Fruit fly (Drosophila melanogaster) whole organism, embryonic: ENCODE measurements around the gene CG6040.

Experiments used
- Atf6 ChIP-seq: fragments of 200-800 bp; sonication (Bioruptor generic); IDR thresholded peaks from 2 replicates; pipeline ENCODE4 v1.3.6; 2022; ENCODE audit warnings: missing biosample characterization, missing genetic modification characterization
- CG10979 ChIP-seq: fragments of 200-800 bp; sonication (Bioruptor generic); optimal IDR thresholded peaks from 2 replicates; lab custom pipeline; 2018; ENCODE audit warnings: missing biosample characterization, mild to moderate bottlenecking, missing genetic modification characterization, moderate library complexity
- CG11560 ChIP-seq: fragments of 200-800 bp; sonication (Bioruptor generic); IDR thresholded peaks from 3 replicates; pipeline ENCODE4 v1.3.6; 2022; ENCODE audit warnings: missing biosample characterization, missing genetic modification characterization
- CG11696 ChIP-seq: fragments of 200-800 bp; sonication (Bioruptor generic); IDR thresholded peaks from 2 replicates; pipeline ENCODE4 v1.3.6; 2022; ENCODE audit warnings: missing biosample characterization, missing genetic modification characterization
- CG12104 ChIP-seq: fragments of 200-800 bp; sonication (Bioruptor generic); optimal IDR thresholded peaks from 3 replicates; lab custom pipeline; 2016; ENCODE audit warnings: missing biosample characterization, missing genetic modification characterization
- CG12236 ChIP-seq: fragments of 200-800 bp; sonication (Bioruptor generic); optimal IDR thresholded peaks from 2 replicates; lab custom pipeline; 2016; ENCODE audit warnings: missing biosample characterization, missing genetic modification characterization
- CG13123 ChIP-seq: fragments of 200-800 bp; sonication (Bioruptor generic); optimal IDR thresholded peaks from 2 replicates; lab custom pipeline; 2016; ENCODE audit warnings: missing biosample characterization, missing genetic modification characterization
- CG14014 ChIP-seq: fragments of 200-800 bp; sonication (Bioruptor generic); IDR thresholded peaks from 2 replicates; pipeline ENCODE4 v1.3.6; 2022; ENCODE audit warnings: missing biosample characterization, missing genetic modification characterization
- CG17328 ChIP-seq: fragments of 200-800 bp; sonication (Bioruptor generic); IDR thresholded peaks from 2 replicates; pipeline ENCODE4 v1.3.6; 2022; ENCODE audit warnings: missing biosample characterization, missing genetic modification characterization
- CG17829 ChIP-seq: fragments of 200-800 bp; optimal IDR thresholded peaks from 2 replicates; lab custom pipeline; 2019; ENCODE audit warnings: missing biosample characterization, mild to moderate bottlenecking, missing genetic modification characterization, moderate library complexity
- CG2116 ChIP-seq: fragments of 200-800 bp; sonication (Bioruptor generic); optimal IDR thresholded peaks from 3 replicates; lab custom pipeline; 2018; ENCODE audit warnings: missing biosample characterization, mild to moderate bottlenecking, missing genetic modification characterization
- CG2712 ChIP-seq: fragments of 200-800 bp; optimal IDR thresholded peaks from 3 replicates; lab custom pipeline; 2019; ENCODE audit warnings: missing biosample characterization, mild to moderate bottlenecking, missing genetic modification characterization, moderate library complexity
- CG31441 ChIP-seq: fragments of 200-800 bp; sonication (Bioruptor generic); IDR thresholded peaks from 2 replicates; pipeline ENCODE4 v1.3.6; 2022; ENCODE audit warnings: missing biosample characterization, missing genetic modification characterization
- CG32772 ChIP-seq: fragments of 200-800 bp; sonication (Bioruptor generic); IDR thresholded peaks from 2 replicates; pipeline ENCODE4 v1.3.6; 2022; ENCODE audit warnings: missing biosample characterization, missing genetic modification characterization
- CG3281 ChIP-seq: fragments of 200-800 bp; sonication (Bioruptor generic); optimal IDR thresholded peaks from 3 replicates; lab custom pipeline; 2017; ENCODE audit warnings: missing biosample characterization, mild to moderate bottlenecking, missing genetic modification characterization
- CG33557 ChIP-seq: fragments of 200-800 bp; sonication (Bioruptor generic); optimal IDR thresholded peaks from 2 replicates; lab custom pipeline; 2019; ENCODE audit warnings: missing biosample characterization, mild to moderate bottlenecking, missing genetic modification characterization, moderate library complexity
- CG3407 ChIP-seq: fragments of 200-800 bp; sonication (Bioruptor generic); optimal IDR thresholded peaks from 2 replicates; lab custom pipeline; 2018; ENCODE audit warnings: missing biosample characterization, mild to moderate bottlenecking, missing genetic modification characterization
- CG43689 ChIP-seq: fragments of 200-800 bp; sonication (Bioruptor generic); IDR thresholded peaks from 2 replicates; pipeline ENCODE4 v1.3.6; 2022; ENCODE audit warnings: missing biosample characterization, missing genetic modification characterization
- CG6765 ChIP-seq: fragments of 200-800 bp; sonication (Bioruptor generic); optimal IDR thresholded peaks from 3 replicates; lab custom pipeline; 2017; ENCODE audit warnings: missing biosample characterization, mild to moderate bottlenecking, missing genetic modification characterization
- Doc3 ChIP-seq: fragments of 200-800 bp; sonication (Bioruptor generic); IDR thresholded peaks from 3 replicates; pipeline ENCODE4 v1.3.6; 2022; ENCODE audit warnings: missing biosample characterization, missing genetic modification characterization; ENCODE audit not compliant: partially characterized antibody
- ERR ChIP-seq: fragments of 200-800 bp; sonication (Bioruptor generic); optimal IDR thresholded peaks from 2 replicates; lab custom pipeline; 2016; ENCODE audit warnings: missing biosample characterization, missing genetic modification characterization
- Eip74EF ChIP-seq, 2 experiments: fragments of 200-800 bp in 1 of 2; fragments of >200 bp in 1 of 2; sonication (Bioruptor generic) in 1 of 2; optimal IDR thresholded peaks; 2 replicates each; lab custom pipeline; 2017 to 2019; ENCODE audit warnings: missing biosample characterization in 2 of 2, missing genetic modification characterization in 2 of 2, mild to moderate bottlenecking in 1 of 2, moderate library complexity in 1 of 2
- Fer3 ChIP-seq: fragments of 200-800 bp; sonication (Bioruptor generic); optimal IDR thresholded peaks from 2 replicates; lab custom pipeline; 2018; ENCODE audit warnings: missing biosample characterization, mild to moderate bottlenecking, missing genetic modification characterization, moderate library complexity
- H15 ChIP-seq: fragments of 200-800 bp; sonication (Bioruptor generic); IDR thresholded peaks from 3 replicates; pipeline ENCODE4 v1.3.6; 2022; ENCODE audit warnings: missing biosample characterization, missing genetic modification characterization
- HmgD ChIP-seq: fragments of 200-800 bp; sonication (Bioruptor generic); optimal IDR thresholded peaks from 3 replicates; lab custom pipeline; 2016; ENCODE audit warnings: missing biosample characterization, missing genetic modification characterization
- Lim3 ChIP-seq: fragments of 200-800 bp; sonication (Bioruptor generic); IDR thresholded peaks from 2 replicates; pipeline ENCODE4 v1.3.6; 2022; ENCODE audit warnings: missing biosample characterization, missing genetic modification characterization
- NK7.1 ChIP-seq: fragments of 200-800 bp; sonication (Bioruptor generic); optimal IDR thresholded peaks from 3 replicates; lab custom pipeline; 2016; ENCODE audit warnings: missing biosample characterization, missing genetic modification characterization
- Oli ChIP-seq: fragments of 200-800 bp; sonication (Bioruptor generic); optimal IDR thresholded peaks from 2 replicates; lab custom pipeline; 2018; ENCODE audit warnings: missing biosample characterization, mild to moderate bottlenecking, missing genetic modification characterization, moderate library complexity
- Side ChIP-seq: fragments of 200-800 bp; sonication (Bioruptor generic); optimal IDR thresholded peaks from 2 replicates; lab custom pipeline; 2016; ENCODE audit warnings: missing biosample characterization, missing genetic modification characterization
- Six4 ChIP-seq: fragments of 200-800 bp; sonication (Bioruptor generic); optimal IDR thresholded peaks from 2 replicates; lab custom pipeline; 2016; ENCODE audit warnings: missing biosample characterization, missing genetic modification characterization
- Sox100B ChIP-seq: fragments of 200-800 bp; sonication (Bioruptor generic); optimal IDR thresholded peaks from 3 replicates; lab custom pipeline; 2018; ENCODE audit warnings: missing biosample characterization, mild to moderate bottlenecking, missing genetic modification characterization
- Spps ChIP-seq: fragments of 200-800 bp; sonication (Bioruptor generic); optimal IDR thresholded peaks from 2 replicates; lab custom pipeline; 2018; ENCODE audit warnings: missing biosample characterization, mild to moderate bottlenecking, missing genetic modification characterization
- ato ChIP-seq: fragments of 200-800 bp; sonication (Bioruptor generic); IDR thresholded peaks from 2 replicates; pipeline ENCODE4 v1.3.6; 2022; ENCODE audit warnings: missing biosample characterization, missing genetic modification characterization; ENCODE audit not compliant: partially characterized antibody
- az2 ChIP-seq: fragments of 200-800 bp; sonication (Bioruptor generic); optimal IDR thresholded peaks from 3 replicates; lab custom pipeline; 2016; ENCODE audit warnings: missing biosample characterization, missing genetic modification characterization
- chif ChIP-seq, 2 experiments: fragments of 200-800 bp; sonication (Bioruptor generic); optimal IDR thresholded peaks; 3 replicates each; lab custom pipeline; 2016; ENCODE audit warnings: missing biosample characterization in 2 of 2, missing genetic modification characterization in 2 of 2
- dati ChIP-seq: fragments of 200-800 bp; sonication (Bioruptor generic); IDR thresholded peaks from 2 replicates; pipeline ENCODE4 v1.3.6; 2022; ENCODE audit warnings: missing biosample characterization, missing genetic modification characterization
- eve ChIP-seq, 2 experiments: fragments of >200 bp; optimal IDR thresholded peaks; 2 replicates each; lab custom pipeline; 2017; ENCODE audit warnings: missing biosample characterization in 2 of 2, missing genetic modification characterization in 2 of 2
- ftz-f1 ChIP-seq: fragments of 200-800 bp; sonication (Bioruptor generic); optimal IDR thresholded peaks from 2 replicates; lab custom pipeline; 2016; ENCODE audit warnings: missing biosample characterization, missing genetic modification characterization
- gcm ChIP-seq: fragments of 200-800 bp; sonication (Bioruptor generic); optimal IDR thresholded peaks from 2 replicates; lab custom pipeline; 2019; ENCODE audit warnings: missing biosample characterization, mild to moderate bottlenecking, missing genetic modification characterization, moderate library complexity
- her ChIP-seq: fragments of 200-800 bp; sonication (Bioruptor generic); optimal IDR thresholded peaks from 2 replicates; lab custom pipeline; 2016; ENCODE audit warnings: missing biosample characterization, missing genetic modification characterization
- lov ChIP-seq, 2 experiments: fragments of 200-800 bp in 1 of 2; fragments of >200 bp in 1 of 2; sonication (Bioruptor generic) in 1 of 2; IDR thresholded peaks in 1 of 2; optimal IDR thresholded peaks in 1 of 2; 2 replicates in 1 of 2; 3 replicates in 1 of 2; pipeline versions ENCODE4 v1.3.6 to Lab custom; 2017 to 2022; ENCODE audit warnings: missing biosample characterization in 1 of 2, missing genetic modification characterization in 1 of 2
- salm ChIP-seq: fragments of 200-800 bp; sonication (Bioruptor generic); optimal IDR thresholded peaks from 2 replicates; lab custom pipeline; 2018; ENCODE audit warnings: missing biosample characterization, mild to moderate bottlenecking, missing genetic modification characterization
- schlank ChIP-seq: fragments of 200-800 bp; sonication (Bioruptor generic); optimal IDR thresholded peaks from 2 replicates; lab custom pipeline; 2018; ENCODE audit warnings: missing biosample characterization, mild to moderate bottlenecking, missing genetic modification characterization
- scrt ChIP-seq: fragments of 200-800 bp; sonication (Bioruptor generic); optimal IDR thresholded peaks from 2 replicates; lab custom pipeline; 2018; ENCODE audit warnings: missing biosample characterization, mild to moderate bottlenecking, missing genetic modification characterization, moderate library complexity
- sna ChIP-seq: fragments of 200-800 bp; sonication (Bioruptor generic); IDR thresholded peaks from 2 replicates; pipeline ENCODE4 v1.3.6; 2022; ENCODE audit warnings: missing biosample characterization, missing genetic modification characterization; ENCODE audit not compliant: partially characterized antibody
- sug ChIP-seq: fragments of 200-800 bp; optimal IDR thresholded peaks from 2 replicates; lab custom pipeline; 2019; ENCODE audit warnings: missing biosample characterization, mild to moderate bottlenecking, missing genetic modification characterization, moderate library complexity
- tna ChIP-seq: fragments of 200-800 bp; sonication (Bioruptor generic); IDR thresholded peaks from 2 replicates; pipeline ENCODE4 v1.3.6; 2022; ENCODE audit warnings: missing biosample characterization, missing genetic modification characterization; ENCODE audit not compliant: partially characterized antibody
- toy ChIP-seq: fragments of 200-800 bp; sonication (Bioruptor generic); IDR thresholded peaks from 2 replicates; pipeline ENCODE4 v1.3.6; 2022; ENCODE audit warnings: missing biosample characterization, missing genetic modification characterization
- tx ChIP-seq: fragments of 200-800 bp; sonication (Bioruptor generic); optimal IDR thresholded peaks from 2 replicates; lab custom pipeline; 2016; ENCODE audit warnings: missing biosample characterization, missing genetic modification characterization
- zf30C ChIP-seq: fragments of 200-800 bp; sonication (Bioruptor generic); optimal IDR thresholded peaks from 3 replicates; lab custom pipeline; 2018; ENCODE audit warnings: missing biosample characterization, mild to moderate bottlenecking, missing genetic modification characterization

CG6040 gene

DNA sequence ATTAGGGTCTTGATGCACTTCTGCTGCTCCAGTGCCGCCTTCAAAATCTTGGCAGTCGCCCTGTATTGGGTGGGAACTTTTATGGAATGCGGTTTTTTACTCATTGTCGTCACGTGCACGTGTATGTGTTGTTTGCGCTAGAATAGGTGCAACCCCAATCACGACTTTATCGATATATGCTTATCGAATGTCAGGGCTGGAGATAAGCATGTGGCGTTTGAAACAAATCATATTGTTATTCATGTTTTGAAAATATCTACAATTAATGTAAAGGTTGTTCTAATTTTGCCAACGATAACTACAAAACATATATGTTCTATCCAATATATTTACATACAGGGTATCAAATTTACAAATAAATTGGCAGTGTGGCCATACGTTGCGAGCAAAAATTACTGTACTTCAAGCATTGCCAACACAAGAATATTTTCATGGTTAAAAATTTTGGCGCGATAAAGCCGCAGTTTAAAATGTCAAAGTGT is 65.4 kb downstream of the CG6040 start, which contains the start of the genes CG42359 and Nsun5 (continued):
- TF ChIP-seq CG17328 (peak; percentile 92), zf30C (GFP tag; lab: Kevin White, UChicago) (no peak), H15 (peak; percentile 85; the same call in 2 of the 3 replicates), CG17829 (tag; lab: Kevin White, UChicago) (peak; percentile 94), CG33557 (peak; percentile 68), CG32772 (GFP tag; lab: Robert Waterston, UW) (peak; percentile 84), CG2116 (GFP tag; lab: Kevin White, UChicago) (peak; percentile 92), NK7.1 (GFP tag; lab: Kevin White, UChicago) (peak; percentile 65), schlank (tag; lab: Kevin White, UChicago) (peak; percentile 80), her (peak; percentile 89), CG12104 (peak; percentile 78), lov (optimal IDR thresholded peaks at IDR 0.05; lab: Kevin White, UChicago) (no peak), lov (GFP tag; IDR thresholded peaks at IDR 0.05; lab: Robert Waterston, UW) (peak; percentile 85; the same call in 2 of the 3 replicates), tna (GFP tag; lab: Robert Waterston, UW) (peak; percentile 74), Spps (tag; lab: Kevin White, UChicago) (peak; percentile 85), Doc3 (peak; percentile 94), gcm (GFP tag; lab: Kevin White, UChicago) (peak; percentile 71), CG10979 (tag; lab: Kevin White, UChicago) (peak; percentile 85), CG11696 (GFP tag; lab: Robert Waterston, UW) (peak; percentile 62; the same call in 1 of the 2 replicates), CG14014 (GFP tag; lab: Robert Waterston, UW) (peak; percentile 90), HmgD (GFP tag; lab: Kevin White, UChicago) (peak; percentile 95), CG13123 (GFP tag; lab: Kevin White, UChicago) (peak; percentile 83), sna (GFP tag; lab: Robert Waterston, UW) (peak; percentile 96), CG3407 (GFP tag; lab: Kevin White, UChicago) (peak; percentile 73), chif (GFP tag; optimal IDR thresholded peaks at IDR 0.05; lab: Kevin White, UChicago) (peak; percentile 83 to 90), salm (tag; lab: Kevin White, UChicago) (peak; percentile 75), toy (peak; percentile 48; the same call in 1 of the 2 replicates), Fer3 (tag; lab: Kevin White, UChicago) (peak; percentile 86), Eip74EF (GFP tag; optimal IDR thresholded peaks at IDR 0.05; lab: Kevin White, UChicago) (peak in 1 of 2 experiments; percentile 63), az2 (peak; percentile 93), CG12236 (GFP tag; lab: Kevin White, UChicago) (peak; percentile 87), Side (peak; percentile 91), sug (peak; percentile 90), scrt (peak; percentile 74), ERR (GFP tag; lab: Kevin White, UChicago) (peak; percentile 89), CG31441 (peak; percentile 85), CG3281 (GFP tag; lab: Kevin White, UChicago) (peak; percentile 84), Sox100B (GFP tag; lab: Kevin White, UChicago) (peak; percentile 64), CG2712 (peak; percentile 94), eve (GFP tag; optimal IDR thresholded peaks at IDR 0.05; lab: Kevin White, UChicago) (no peak), Atf6 (GFP tag; lab: Robert Waterston, UW) (peak; percentile 85), Six4 (GFP tag; lab: Kevin White, UChicago) (peak; percentile 91), Oli (tag; lab: Kevin White, UChicago) (peak; percentile 81), Lim3 (GFP tag; lab: Robert Waterston, UW) (no peak), ato (GFP tag; lab: Robert Waterston, UW) (peak; percentile 87), tx (GFP tag; lab: Kevin White, UChicago) (peak; percentile 91), dati (GFP tag; lab: Robert Waterston, UW) (peak; percentile 73), ftz-f1 (GFP tag; lab: Kevin White, UChicago) (peak; percentile 98), CG6765 (GFP tag; lab: Kevin White, UChicago) (peak; percentile 65), CG11560 (peak; percentile 94), CG43689 (GFP tag; lab: Robert Waterston, UW) (peak; percentile 67)
